Fruit fly (Drosophila melanogaster): Measurements from ENCODE around the gene Nup205.

The Nup205 gene

DNA sequence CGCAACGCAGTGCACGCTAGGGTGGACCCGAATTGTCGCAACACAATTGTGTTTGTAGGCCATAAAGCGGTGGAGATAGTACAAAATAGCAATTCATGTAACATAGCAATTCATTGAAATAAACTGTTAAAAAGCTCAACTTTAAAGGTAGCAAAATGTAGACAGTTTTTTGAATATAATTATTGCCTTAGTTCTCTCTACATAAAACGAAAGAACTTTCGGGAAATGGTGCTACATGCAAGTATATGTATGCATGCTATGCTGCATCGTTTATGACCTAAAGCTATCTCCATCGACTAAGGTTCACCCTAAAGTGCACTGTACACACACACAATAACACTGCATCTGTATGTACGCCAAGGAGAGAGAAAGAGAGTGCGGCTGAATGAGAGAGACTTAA is 23.0 kb downstream of the Nup205 start:
- TF ChIP-seq EcR (GFP tag; optimal IDR thresholded peaks at IDR 0.05) (no peak), psq (optimal IDR thresholded peaks at IDR 0.05) (no peak), pan (optimal IDR thresholded peaks at IDR 0.05) (no peak), Dll (optimal IDR thresholded peaks at IDR 0.05) (no peak), CG8478 (optimal IDR thresholded peaks at IDR 0.05) (no peak), usp (GFP tag; optimal IDR thresholded peaks at IDR 0.05) (no peak)

DNA sequence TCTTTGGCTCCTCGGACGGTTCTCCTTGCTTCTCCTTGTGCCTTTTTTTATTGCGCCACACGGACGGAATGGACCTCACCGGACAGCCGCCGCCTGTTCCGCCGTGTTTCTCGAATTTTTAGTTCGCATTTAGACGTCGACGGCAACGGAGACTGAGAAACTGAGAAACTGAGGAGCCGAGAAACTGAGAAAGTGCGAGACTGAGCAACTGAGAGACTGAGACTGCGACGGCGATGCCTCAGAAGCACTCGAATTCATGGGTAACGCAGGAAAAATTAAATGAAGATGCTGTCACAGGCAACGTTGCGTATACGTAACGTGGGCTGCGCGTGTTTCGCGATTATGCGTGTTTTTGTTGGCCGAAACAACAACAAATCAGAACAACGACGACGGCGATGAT is 23.6 kb downstream of the Nup205 start:
- TF ChIP-seq CG8478 (optimal IDR thresholded peaks at IDR 0.05) (no peak), pan (optimal IDR thresholded peaks at IDR 0.05) (no peak), psq (optimal IDR thresholded peaks at IDR 0.05) (no peak), usp (GFP tag; optimal IDR thresholded peaks at IDR 0.05) (no peak), Dll (optimal IDR thresholded peaks at IDR 0.05) (no peak), EcR (GFP tag; optimal IDR thresholded peaks at IDR 0.05) (no peak)

DNA sequence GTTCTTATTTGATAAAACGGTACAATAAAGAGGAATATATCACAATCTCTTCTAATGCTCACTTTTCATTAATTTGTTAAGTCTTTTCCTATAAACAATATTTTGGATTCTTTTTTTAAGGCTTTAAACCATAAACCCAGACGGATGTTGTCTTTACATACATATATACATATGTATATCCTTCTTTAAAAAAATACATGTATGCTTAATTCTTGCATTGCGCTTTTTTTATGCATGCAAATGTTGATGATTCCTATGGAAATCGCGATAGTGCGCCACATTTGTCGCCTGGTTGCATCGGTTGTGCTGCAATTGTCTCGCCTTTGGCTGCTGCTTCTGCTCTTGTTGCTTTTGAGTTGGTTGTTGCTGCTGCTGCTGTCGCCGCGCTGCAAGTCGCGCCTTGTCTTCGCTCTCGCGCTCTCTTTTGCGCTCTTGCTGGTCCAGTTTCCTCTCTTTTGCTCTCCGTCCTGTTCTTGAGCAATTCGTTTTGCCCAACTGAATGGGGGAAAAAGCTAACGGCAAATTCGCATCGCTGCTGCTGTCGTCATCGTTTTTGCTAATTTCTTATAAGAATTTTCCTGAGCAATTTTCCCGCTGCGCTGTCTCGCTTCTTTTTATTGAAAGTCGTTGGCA is 24.9 kb downstream of the Nup205 start:
- no peak for TF ChIP-seq pan (optimal IDR thresholded peaks at IDR 0.05)
- no peak for TF ChIP-seq usp (GFP tag; optimal IDR thresholded peaks at IDR 0.05)
- peak; percentile 67 for TF ChIP-seq Dll (optimal IDR thresholded peaks at IDR 0.05)

DNA sequence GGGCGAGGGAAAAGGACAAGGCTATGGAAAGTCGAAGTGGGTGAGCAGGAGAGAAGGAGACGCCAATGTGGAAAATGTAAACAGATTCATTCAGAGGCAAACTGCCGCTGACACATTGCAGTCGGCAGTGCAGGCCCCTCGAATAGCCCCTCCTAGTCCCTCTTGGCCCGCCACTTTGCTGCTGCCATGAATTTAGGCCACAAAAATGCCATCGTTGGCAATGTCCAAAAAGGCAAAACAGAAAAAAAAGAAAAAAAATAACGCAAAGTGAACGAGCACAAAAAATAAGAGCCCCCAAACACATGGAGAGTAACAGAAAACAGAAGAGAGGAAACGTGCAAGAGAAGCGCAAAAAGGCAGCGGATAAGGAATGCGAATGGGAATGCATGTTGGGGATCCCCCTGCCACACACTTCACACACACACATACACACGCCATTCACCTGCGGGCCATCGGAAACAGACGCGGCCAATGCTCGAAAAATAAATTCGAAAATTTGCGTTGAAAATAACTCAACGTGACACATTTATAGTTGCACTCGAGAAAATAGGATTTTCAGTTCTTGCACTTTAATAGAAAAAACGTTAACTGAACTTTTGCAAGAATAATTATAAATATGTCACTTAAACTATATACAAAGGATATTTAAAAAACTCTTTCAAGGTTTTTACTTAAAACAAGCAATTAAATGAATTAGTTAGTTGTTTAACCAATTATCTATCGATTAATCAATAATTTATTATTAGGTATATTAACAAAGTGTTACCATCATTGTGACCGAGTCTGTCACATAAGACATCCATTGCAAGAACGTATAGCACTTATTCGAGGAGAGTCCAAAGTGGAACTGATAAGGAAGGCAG is 26.6 kb downstream of the Nup205 start:
- TF ChIP-seq EcR (GFP tag; optimal IDR thresholded peaks at IDR 0.05) (no peak), Dll (optimal IDR thresholded peaks at IDR 0.05) (no peak), usp (GFP tag; optimal IDR thresholded peaks at IDR 0.05) (no peak), psq (optimal IDR thresholded peaks at IDR 0.05) (no peak), pan (optimal IDR thresholded peaks at IDR 0.05) (no peak), CG8478 (optimal IDR thresholded peaks at IDR 0.05) (no peak)

dm6 chrX:19884204-19884603 is 32.2 kb downstream of the Nup205 start:
- TF ChIP-seq psq (optimal IDR thresholded peaks at IDR 0.05), result no peak
- no peak for TF ChIP-seq EcR (GFP tag; optimal IDR thresholded peaks at IDR 0.05)
- TF ChIP-seq Dll (optimal IDR thresholded peaks at IDR 0.05), result no peak
- no peak for TF ChIP-seq pan (optimal IDR thresholded peaks at IDR 0.05)
- TF ChIP-seq usp (GFP tag; optimal IDR thresholded peaks at IDR 0.05), result no peak
- TF ChIP-seq CG8478 (optimal IDR thresholded peaks at IDR 0.05), result no peak

DNA sequence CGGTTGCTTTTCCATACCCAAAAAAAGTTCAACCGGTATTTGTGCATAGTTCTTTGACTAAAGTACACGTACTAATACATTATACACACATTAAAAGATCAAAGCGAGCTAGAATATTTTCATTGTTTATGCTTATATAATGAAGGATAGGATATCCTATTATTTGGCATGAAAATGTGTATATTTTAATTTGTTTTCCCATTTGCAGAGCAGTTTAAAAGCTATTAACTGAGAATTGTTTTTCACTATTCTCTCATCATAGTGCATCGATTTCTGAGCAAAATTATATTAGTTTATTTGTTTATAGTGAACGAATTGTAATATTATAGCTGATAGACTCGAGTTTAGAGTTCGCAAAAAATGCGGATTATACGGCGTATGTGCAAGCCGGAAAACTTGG is 34.5 kb downstream of the Nup205 start:
- TF ChIP-seq CG8478 (optimal IDR thresholded peaks at IDR 0.05), result no peak
- TF ChIP-seq EcR (GFP tag; optimal IDR thresholded peaks at IDR 0.05), result no peak
- no peak for TF ChIP-seq usp (GFP tag; optimal IDR thresholded peaks at IDR 0.05)
- TF ChIP-seq psq (optimal IDR thresholded peaks at IDR 0.05), result no peak
- TF ChIP-seq Dll (optimal IDR thresholded peaks at IDR 0.05), result no peak
- TF ChIP-seq pan (optimal IDR thresholded peaks at IDR 0.05), result no peak

- TF ChIP-seq usp (GFP tag; optimal IDR thresholded peaks at IDR 0.05) (no peak), Dll (optimal IDR thresholded peaks at IDR 0.05) (peak; percentile 88), CG8478 (optimal IDR thresholded peaks at IDR 0.05) (peak; percentile 45)
Observed at dm6 chrX:19886936-19887934, 35.2 kb downstream of the Nup205 start.

dm6 chrX:19889128-19889756 is 37.2 kb downstream of the Nup205 start:
- TF ChIP-seq Dll (optimal IDR thresholded peaks at IDR 0.05) (no peak), usp (GFP tag; optimal IDR thresholded peaks at IDR 0.05) (no peak), EcR (GFP tag; optimal IDR thresholded peaks at IDR 0.05) (no peak), CG8478 (optimal IDR thresholded peaks at IDR 0.05) (no peak), pan (optimal IDR thresholded peaks at IDR 0.05) (no peak), psq (optimal IDR thresholded peaks at IDR 0.05) (no peak)

DNA sequence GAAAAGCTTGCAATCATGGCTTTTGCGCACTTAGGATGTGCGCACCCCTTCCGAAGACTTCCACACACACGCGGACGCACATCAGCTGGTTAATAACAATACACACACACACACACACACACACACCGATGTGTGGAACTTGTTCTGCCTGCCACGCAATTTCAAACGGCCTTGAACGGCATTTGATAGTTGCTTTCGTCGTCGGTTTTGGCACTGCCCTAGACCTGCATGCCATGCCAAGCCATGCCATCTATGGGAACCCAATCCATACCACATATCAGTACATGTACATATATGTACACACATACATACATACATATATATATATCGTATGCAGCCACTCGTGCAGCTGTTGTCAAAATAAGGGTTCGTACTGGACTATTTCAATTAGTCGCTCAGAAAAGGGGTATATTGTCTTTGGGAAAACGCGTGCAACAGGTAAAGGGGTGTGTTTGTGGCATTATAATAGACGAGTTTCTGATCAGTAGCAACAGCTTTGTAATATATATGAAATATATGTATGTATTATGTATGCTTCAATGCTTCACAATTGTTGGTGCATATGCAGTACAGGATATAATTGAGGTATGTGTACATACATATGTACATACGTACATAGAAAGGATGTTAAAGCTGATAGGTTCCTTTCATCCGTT is 38.1 kb downstream of the Nup205 start, which contains the start of gene amn:
amn (minus strand) TSS at position 51 of the 656 bp plus-strand sequence.
- TF ChIP-seq usp (GFP tag; optimal IDR thresholded peaks at IDR 0.05), result no peak
- TF ChIP-seq pan (optimal IDR thresholded peaks at IDR 0.05), result no peak
- no peak for TF ChIP-seq Dll (optimal IDR thresholded peaks at IDR 0.05)
- TF ChIP-seq EcR (GFP tag; optimal IDR thresholded peaks at IDR 0.05), result no peak
- no peak for TF ChIP-seq CG8478 (optimal IDR thresholded peaks at IDR 0.05)
- no peak for TF ChIP-seq psq (optimal IDR thresholded peaks at IDR 0.05)

dm6 chrX:19892070-19892469 is 40.1 kb downstream of the Nup205 start:
- TF ChIP-seq EcR (GFP tag; optimal IDR thresholded peaks at IDR 0.05) (no peak), pan (optimal IDR thresholded peaks at IDR 0.05) (no peak), CG8478 (optimal IDR thresholded peaks at IDR 0.05) (no peak), usp (GFP tag; optimal IDR thresholded peaks at IDR 0.05) (no peak), Dll (optimal IDR thresholded peaks at IDR 0.05) (no peak), psq (optimal IDR thresholded peaks at IDR 0.05) (no peak)
